Worm (Caenorhabditis elegans) whole organism, late embryonic: ENCODE data around the gene C31C9.9.

Experiments used
- Y22D7AL.16 ChIP-seq: sonication (generic microtip); optimal IDR thresholded peaks from 2 replicates; lab custom pipeline; 2016; ENCODE audit warnings: missing genetic modification characterization, missing compliant biosample characterization
- ceh-9 ChIP-seq: sonication (generic microtip); optimal IDR thresholded peaks from 2 replicates; lab custom pipeline; 2016; ENCODE audit warnings: mild to moderate bottlenecking, missing genetic modification characterization, inconsistent platforms, missing compliant biosample characterization

- TF ChIP-seq Y22D7AL.16 (tag; lab: Kevin White, UChicago) = no peak
- TF ChIP-seq ceh-9 (tag; lab: Kevin White, UChicago) = no peak
Observed at ce11 chrII:13614516-13614915, 40.3 kb upstream of the C31C9.9 start.
